Fruit fly (Drosophila melanogaster) whole organism, embryonic: ENCODE data around the gene CG5808.

Experiments used
- Adf1 ChIP-seq: fragments of 200-800 bp; sonication (Bioruptor generic); IDR thresholded peaks from 2 replicates; pipeline ENCODE4 v1.3.6; 2022; ENCODE audit warnings: missing biosample characterization, missing genetic modification characterization
- Aef1 ChIP-seq: fragments of 200-800 bp; sonication (Bioruptor generic); IDR thresholded peaks from 3 replicates; pipeline ENCODE4 v1.3.6; 2022; ENCODE audit warnings: missing biosample characterization, missing genetic modification characterization
- Asciz ChIP-seq: fragments of 200-800 bp; sonication (Bioruptor generic); optimal IDR thresholded peaks from 2 replicates; lab custom pipeline; 2017; ENCODE audit warnings: missing biosample characterization, mild to moderate bottlenecking, missing genetic modification characterization, missing genetic modification reagents
- Bgb ChIP-seq: fragments of 200-800 bp; sonication (Bioruptor generic); IDR thresholded peaks from 2 replicates; pipeline ENCODE4 v1.3.6; 2022; ENCODE audit warnings: missing biosample characterization, missing genetic modification characterization; ENCODE audit not compliant: partially characterized antibody
- BtbVII ChIP-seq: fragments of 200-800 bp; sonication (Bioruptor generic); optimal IDR thresholded peaks from 3 replicates; lab custom pipeline; 2017; ENCODE audit warnings: missing biosample characterization, mild to moderate bottlenecking, missing genetic modification characterization
- CG1024 ChIP-seq: fragments of 200-800 bp; sonication (Bioruptor generic); IDR thresholded peaks from 2 replicates; pipeline ENCODE4 v1.3.6; 2022; ENCODE audit warnings: missing biosample characterization, missing genetic modification characterization
- CG10321 ChIP-seq: fragments of 200-800 bp; sonication (Bioruptor generic); IDR thresholded peaks from 2 replicates; pipeline ENCODE4 v1.3.6; 2022; ENCODE audit warnings: missing biosample characterization, missing genetic modification characterization
- CG10462 ChIP-seq: fragments of 200-800 bp; sonication (Bioruptor generic); optimal IDR thresholded peaks from 2 replicates; lab custom pipeline; 2016; ENCODE audit warnings: missing biosample characterization, missing genetic modification characterization
- CG10959 ChIP-seq: fragments of 200-800 bp; sonication (Bioruptor generic); IDR thresholded peaks from 2 replicates; pipeline ENCODE4 v1.3.6; 2022; ENCODE audit warnings: missing biosample characterization, missing genetic modification characterization
- CG12236 ChIP-seq: fragments of 200-800 bp; sonication (Bioruptor generic); optimal IDR thresholded peaks from 2 replicates; lab custom pipeline; 2016; ENCODE audit warnings: missing biosample characterization, missing genetic modification characterization
- CG12299 ChIP-seq: fragments of 200-800 bp; sonication (Bioruptor generic); optimal IDR thresholded peaks from 2 replicates; lab custom pipeline; 2018; ENCODE audit warnings: missing biosample characterization, mild to moderate bottlenecking, missing genetic modification characterization
- CG13123 ChIP-seq: fragments of 200-800 bp; sonication (Bioruptor generic); optimal IDR thresholded peaks from 2 replicates; lab custom pipeline; 2016; ENCODE audit warnings: missing biosample characterization, missing genetic modification characterization
- CG13287 ChIP-seq: fragments of 200-800 bp; sonication (Bioruptor generic); IDR thresholded peaks from 2 replicates; pipeline ENCODE4 v1.3.6; 2022; ENCODE audit warnings: missing biosample characterization, missing genetic modification characterization; ENCODE audit not compliant: partially characterized antibody
- CG13624 ChIP-seq: fragments of 200-800 bp; sonication (Bioruptor generic); optimal IDR thresholded peaks from 2 replicates; lab custom pipeline; 2016; ENCODE audit warnings: missing biosample characterization, missing genetic modification characterization
- CG14860 ChIP-seq: fragments of 200-800 bp; sonication (Bioruptor generic); IDR thresholded peaks from 3 replicates; pipeline ENCODE4 v1.3.6; 2022; ENCODE audit warnings: missing biosample characterization, missing genetic modification characterization; ENCODE audit not compliant: partially characterized antibody
- CG15479 ChIP-seq: fragments of 200-800 bp; sonication (Bioruptor generic); optimal IDR thresholded peaks from 3 replicates; lab custom pipeline; 2019; ENCODE audit warnings: missing biosample characterization, mild to moderate bottlenecking, missing genetic modification characterization, moderate library complexity
- CG2199 ChIP-seq: fragments of 200-800 bp; sonication (Bioruptor generic); IDR thresholded peaks from 3 replicates; pipeline ENCODE4 v1.3.6; 2022; ENCODE audit warnings: missing biosample characterization, missing genetic modification characterization
- CG3281 ChIP-seq: fragments of 200-800 bp; sonication (Bioruptor generic); optimal IDR thresholded peaks from 3 replicates; lab custom pipeline; 2017; ENCODE audit warnings: missing biosample characterization, mild to moderate bottlenecking, missing genetic modification characterization
- CG34224 ChIP-seq: fragments of 200-800 bp; sonication (Bioruptor generic); IDR thresholded peaks from 3 replicates; pipeline ENCODE4 v1.3.6; 2022; ENCODE audit warnings: missing biosample characterization, missing genetic modification characterization; ENCODE audit not compliant: partially characterized antibody
- CG5180 ChIP-seq: fragments of 200-800 bp; sonication (Bioruptor generic); optimal IDR thresholded peaks from 3 replicates; lab custom pipeline; 2017; ENCODE audit warnings: missing biosample characterization, missing genetic modification characterization, mild to moderate bottlenecking, moderate library complexity, missing genetic modification reagents
- CG7357 ChIP-seq: fragments of 200-800 bp; sonication (Bioruptor generic); IDR thresholded peaks from 3 replicates; pipeline ENCODE4 v1.3.6; 2022; ENCODE audit warnings: missing biosample characterization, missing genetic modification characterization
- CG7745 ChIP-seq: fragments of 200-800 bp; sonication (Bioruptor generic); optimal IDR thresholded peaks from 2 replicates; lab custom pipeline; 2018; ENCODE audit warnings: missing biosample characterization, mild to moderate bottlenecking, missing genetic modification characterization, moderate library complexity
- Camta ChIP-seq: fragments of 200-800 bp; sonication (Bioruptor generic); optimal IDR thresholded peaks from 2 replicates; lab custom pipeline; 2016; ENCODE audit warnings: missing biosample characterization, missing genetic modification characterization
- CkIIα-i1 ChIP-seq: fragments of 200-800 bp; sonication (Bioruptor generic); IDR thresholded peaks from 2 replicates; pipeline ENCODE4 v1.3.6; 2022; ENCODE audit warnings: missing biosample characterization, missing genetic modification characterization
- Doc3 ChIP-seq: fragments of 200-800 bp; sonication (Bioruptor generic); IDR thresholded peaks from 3 replicates; pipeline ENCODE4 v1.3.6; 2022; ENCODE audit warnings: missing biosample characterization, missing genetic modification characterization; ENCODE audit not compliant: partially characterized antibody
- ERR ChIP-seq: fragments of 200-800 bp; sonication (Bioruptor generic); optimal IDR thresholded peaks from 2 replicates; lab custom pipeline; 2016; ENCODE audit warnings: missing biosample characterization, missing genetic modification characterization
- MESR4 ChIP-seq: fragments of 200-800 bp; sonication (Bioruptor generic); optimal IDR thresholded peaks from 2 replicates; lab custom pipeline; 2018; ENCODE audit warnings: missing biosample characterization, mild to moderate bottlenecking, missing genetic modification characterization, moderate library complexity
- Nf-YA ChIP-seq: fragments of 200-800 bp; sonication (Bioruptor generic); IDR thresholded peaks from 2 replicates; pipeline ENCODE4 v1.3.6; 2022; ENCODE audit warnings: missing biosample characterization, missing genetic modification characterization
- PHDP ChIP-seq: fragments of 200-800 bp; sonication (Bioruptor generic); optimal IDR thresholded peaks from 3 replicates; lab custom pipeline; 2018; ENCODE audit warnings: missing biosample characterization, mild to moderate bottlenecking, missing genetic modification characterization, moderate library complexity
- Rfx ChIP-seq: fragments of 200-800 bp; sonication (Bioruptor generic); IDR thresholded peaks from 2 replicates; pipeline ENCODE4 v1.3.6; 2022; ENCODE audit warnings: missing biosample characterization, missing genetic modification characterization
- Scr ChIP-seq: fragments of 200-800 bp; sonication (Bioruptor generic); IDR thresholded peaks from 2 replicates; pipeline ENCODE4 v1.3.6; 2022; ENCODE audit warnings: missing biosample characterization, missing genetic modification characterization; ENCODE audit not compliant: partially characterized antibody
- Trl ChIP-seq, 3 experiments: fragments of >200 bp in 2 of 3; fragments of 200-800 bp in 1 of 3; sonication (Bioruptor generic) in 1 of 3; optimal IDR thresholded peaks; 2 replicates in 1 of 3; 3 replicates in 2 of 3; lab custom pipeline; 2016 to 2017; ENCODE audit warnings: missing biosample characterization in 1 of 3, missing genetic modification characterization in 1 of 3
- Usf ChIP-seq: fragments of 200-800 bp; sonication (Bioruptor generic); optimal IDR thresholded peaks from 2 replicates; lab custom pipeline; 2017; ENCODE audit warnings: missing genotype, missing biosample characterization, missing genetic modification characterization
- Vsx1 ChIP-seq: fragments of 200-800 bp; sonication (Bioruptor generic); optimal IDR thresholded peaks from 2 replicates; lab custom pipeline; 2017; ENCODE audit warnings: missing biosample characterization, mild to moderate bottlenecking, missing genetic modification characterization, missing genetic modification reagents
- YL-1 ChIP-seq: fragments of 200-800 bp; sonication (Bioruptor generic); optimal IDR thresholded peaks from 3 replicates; lab custom pipeline; 2017; ENCODE audit warnings: missing biosample characterization, mild to moderate bottlenecking, missing genetic modification characterization
- ara ChIP-seq: fragments of 200-800 bp; sonication (Bioruptor generic); IDR thresholded peaks from 2 replicates; pipeline ENCODE4 v1.3.6; 2022; ENCODE audit warnings: missing biosample characterization, missing genetic modification characterization
- bbx ChIP-seq: fragments of 200-800 bp; sonication (Bioruptor generic); IDR thresholded peaks from 2 replicates; pipeline ENCODE4 v1.3.6; 2022; ENCODE audit warnings: missing biosample characterization, missing genetic modification characterization; ENCODE audit not compliant: partially characterized antibody
- chm ChIP-seq: fragments of 200-800 bp; sonication (Bioruptor generic); IDR thresholded peaks from 2 replicates; pipeline ENCODE4 v1.3.6; 2022; ENCODE audit warnings: missing biosample characterization, missing genetic modification characterization
- ci ChIP-seq: fragments of 200-800 bp; sonication (Bioruptor generic); IDR thresholded peaks from 3 replicates; pipeline ENCODE4 v1.3.6; 2022; ENCODE audit warnings: missing biosample characterization, missing genetic modification characterization
- ftz-f1 ChIP-seq: fragments of 200-800 bp; sonication (Bioruptor generic); optimal IDR thresholded peaks from 2 replicates; lab custom pipeline; 2016; ENCODE audit warnings: missing biosample characterization, missing genetic modification characterization
- grn ChIP-seq: fragments of 200-800 bp; sonication (Bioruptor generic); optimal IDR thresholded peaks from 3 replicates; lab custom pipeline; 2017; ENCODE audit warnings: missing biosample characterization, missing genetic modification characterization
- onecut ChIP-seq: fragments of 200-800 bp; sonication (Bioruptor generic); IDR thresholded peaks from 2 replicates; pipeline ENCODE4 v1.3.6; 2022; ENCODE audit warnings: missing biosample characterization, missing genetic modification characterization
- phol ChIP-seq: fragments of 200-800 bp; sonication (Bioruptor generic); optimal IDR thresholded peaks from 3 replicates; lab custom pipeline; 2018; ENCODE audit warnings: missing biosample characterization, mild to moderate bottlenecking, missing genetic modification characterization, moderate library complexity
- seq ChIP-seq: fragments of 200-800 bp; sonication (Bioruptor generic); IDR thresholded peaks from 2 replicates; pipeline ENCODE4 v1.3.6; 2022; ENCODE audit warnings: missing biosample characterization, missing genetic modification characterization
- sna ChIP-seq: fragments of 200-800 bp; sonication (Bioruptor generic); IDR thresholded peaks from 2 replicates; pipeline ENCODE4 v1.3.6; 2022; ENCODE audit warnings: missing biosample characterization, missing genetic modification characterization; ENCODE audit not compliant: partially characterized antibody
- so ChIP-seq: fragments of 200-800 bp; sonication (Bioruptor generic); IDR thresholded peaks from 3 replicates; pipeline ENCODE4 v1.3.6; 2022; ENCODE audit warnings: missing biosample characterization, missing genetic modification characterization
- sqz ChIP-seq: fragments of 200-800 bp; sonication (Bioruptor generic); optimal IDR thresholded peaks from 3 replicates; lab custom pipeline; 2018; ENCODE audit warnings: missing biosample characterization, mild to moderate bottlenecking, missing genetic modification characterization
- stc ChIP-seq: fragments of 200-800 bp; sonication (Bioruptor generic); IDR thresholded peaks from 2 replicates; pipeline ENCODE4 v1.3.6; 2022; ENCODE audit warnings: missing biosample characterization, missing genetic modification characterization
- tio ChIP-seq: fragments of 200-800 bp; sonication (Bioruptor generic); optimal IDR thresholded peaks from 2 replicates; lab custom pipeline; 2017; ENCODE audit warnings: missing biosample characterization, missing genetic modification characterization, inconsistent platforms
- zen2 ChIP-seq: fragments of 200-800 bp; sonication (Bioruptor generic); IDR thresholded peaks from 3 replicates; pipeline ENCODE4 v1.3.6; 2022; ENCODE audit warnings: missing biosample characterization, missing genetic modification characterization; ENCODE audit not compliant: partially characterized antibody

The CG5808 gene

dm6 chr3R:24799503-24799902, 17.3 kb downstream of the CG5808 start, which contains the start of gene Ude (continued):
- TF ChIP-seq Usf (GFP tag; lab: Kevin White, UChicago) (no peak), CkIIα-i1 (GFP tag; lab: Robert Waterston, UW) (no peak), chm (peak; percentile 49; the same call in 1 of the 2 replicates), sqz (GFP tag; lab: Kevin White, UChicago) (no peak), grn (GFP tag; lab: Kevin White, UChicago) (no peak), YL-1 (no peak), onecut (GFP tag; lab: Robert Waterston, UW) (peak; percentile 99), CG13287 (peak; percentile 28), MESR4 (peak; percentile 1), CG2199 (GFP tag; lab: Robert Waterston, UW) (no peak), ftz-f1 (no peak), Nf-YA (GFP tag; lab: Robert Waterston, UW) (no peak), CG12236 (GFP tag; lab: Kevin White, UChicago) (no peak), CG3281 (GFP tag; lab: Kevin White, UChicago) (no peak), stc (no peak), Doc3 (GFP tag; lab: Robert Waterston, UW) (no peak), BtbVII (GFP tag; lab: Kevin White, UChicago) (peak; percentile 33), CG12299 (no peak), CG10462 (GFP tag; lab: Kevin White, UChicago) (no peak), bbx (0 out of 2 replicates have a peak, but pooled peaks have one; percentile 12), CG5180 (GFP tag; lab: Kevin White, UChicago) (no peak), phol (tag; lab: Kevin White, UChicago) (no peak), PHDP (tag; lab: Kevin White, UChicago) (peak; percentile 41), CG13624 (GFP tag; lab: Kevin White, UChicago) (no peak), CG13123 (no peak), Asciz (GFP tag; lab: Kevin White, UChicago) (no peak), Vsx1 (peak; percentile 83), CG34224 (GFP tag; lab: Robert Waterston, UW) (peak; percentile 42; the same call in 2 of the 3 replicates), Trl (optimal IDR thresholded peaks at IDR 0.05; lab: Kevin White, UChicago) (peak in 1 of 2 experiments; percentile 63), Trl (GFP tag; optimal IDR thresholded peaks at IDR 0.05; lab: Kevin White, UChicago) (no peak), CG15479 (GFP tag; lab: Kevin White, UChicago) (no peak), seq (no peak), Camta (GFP tag; lab: Kevin White, UChicago) (no peak), CG7745 (peak; percentile 56), Bgb (GFP tag; lab: Robert Waterston, UW) (0 out of 2 replicates have a peak, but pooled peaks have one; percentile 18), CG7357 (GFP tag; lab: Robert Waterston, UW) (no peak), Rfx (GFP tag; lab: Robert Waterston, UW) (0 out of 2 replicates have a peak, but pooled peaks have one; percentile 23), so (0 out of 3 replicates have a peak, but pooled peaks have one; percentile 39), ci (GFP tag; lab: Robert Waterston, UW) (peak; percentile 61; the same call in 2 of the 3 replicates), sna (GFP tag; lab: Robert Waterston, UW) (no peak), zen2 (GFP tag; lab: Robert Waterston, UW) (no peak), CG10959 (GFP tag; lab: Robert Waterston, UW) (no peak), Aef1 (GFP tag; lab: Robert Waterston, UW) (no peak), ERR (no peak), Adf1 (GFP tag; lab: Robert Waterston, UW) (peak; percentile 13; the same call in 1 of the 2 replicates), CG10321 (no peak), ara (no peak), Scr (GFP tag; lab: Robert Waterston, UW) (no peak), CG14860 (no peak), CG1024 (GFP tag; lab: Robert Waterston, UW) (no peak), tio (GFP tag; lab: Kevin White, UChicago) (no peak)
